Fruit fly (Drosophila melanogaster) whole organism, prepupa: ENCODE results near the gene Syt1.

Experiments used
- Blimp-1 ChIP-seq: fragments of 200-800 bp; sonication (Bioruptor generic); optimal IDR thresholded peaks from 3 replicates; lab custom pipeline; 2017; ENCODE audit warnings: missing biosample characterization, missing genetic modification characterization, mild to moderate bottlenecking, moderate library complexity, missing genetic modification reagents
- CG1621 ChIP-seq: fragments of 200-800 bp; sonication (Bioruptor generic); optimal IDR thresholded peaks from 3 replicates; lab custom pipeline; 2018; ENCODE audit warnings: missing biosample characterization, mild to moderate bottlenecking, missing genetic modification characterization
- CG3032 ChIP-seq: fragments of 200-800 bp; optimal IDR thresholded peaks from 2 replicates; lab custom pipeline; 2019; ENCODE audit warnings: missing biosample characterization, mild to moderate bottlenecking, missing genetic modification characterization, moderate library complexity
- CG6854 ChIP-seq: fragments of 200-800 bp; sonication (Bioruptor generic); optimal IDR thresholded peaks from 2 replicates; lab custom pipeline; 2017; ENCODE audit warnings: missing biosample characterization, mild to moderate bottlenecking, missing genetic modification characterization
- CG8119 ChIP-seq: fragments of 200-800 bp; sonication (Bioruptor generic); IDR thresholded peaks from 3 replicates; pipeline ENCODE4 v1.3.6; 2022; ENCODE audit warnings: missing biosample characterization, missing genetic modification characterization
- CG9139 ChIP-seq: fragments of 200-800 bp; sonication (Bioruptor generic); optimal IDR thresholded peaks from 3 replicates; lab custom pipeline; 2017; ENCODE audit warnings: missing biosample characterization, mild to moderate bottlenecking, missing genetic modification characterization
- Gug ChIP-seq: fragments of 200-800 bp; sonication (Bioruptor generic); IDR thresholded peaks from 2 replicates; pipeline ENCODE4 v1.3.6; 2022; ENCODE audit warnings: missing biosample characterization, missing genetic modification characterization
- Hr39 ChIP-seq: fragments of 200-800 bp; sonication (Bioruptor generic); optimal IDR thresholded peaks from 2 replicates; lab custom pipeline; 2016; ENCODE audit warnings: missing biosample characterization, missing genetic modification characterization
- esn ChIP-seq: fragments of 200-800 bp; sonication (Bioruptor generic); optimal IDR thresholded peaks from 2 replicates; lab custom pipeline; 2016; ENCODE audit warnings: missing biosample characterization, mild to moderate bottlenecking, missing genetic modification characterization, moderate library complexity
- fd85E ChIP-seq: fragments of 200-800 bp; sonication (Bioruptor generic); optimal IDR thresholded peaks from 3 replicates; lab custom pipeline; 2016; ENCODE audit warnings: missing biosample characterization, missing genetic modification characterization

DNA sequence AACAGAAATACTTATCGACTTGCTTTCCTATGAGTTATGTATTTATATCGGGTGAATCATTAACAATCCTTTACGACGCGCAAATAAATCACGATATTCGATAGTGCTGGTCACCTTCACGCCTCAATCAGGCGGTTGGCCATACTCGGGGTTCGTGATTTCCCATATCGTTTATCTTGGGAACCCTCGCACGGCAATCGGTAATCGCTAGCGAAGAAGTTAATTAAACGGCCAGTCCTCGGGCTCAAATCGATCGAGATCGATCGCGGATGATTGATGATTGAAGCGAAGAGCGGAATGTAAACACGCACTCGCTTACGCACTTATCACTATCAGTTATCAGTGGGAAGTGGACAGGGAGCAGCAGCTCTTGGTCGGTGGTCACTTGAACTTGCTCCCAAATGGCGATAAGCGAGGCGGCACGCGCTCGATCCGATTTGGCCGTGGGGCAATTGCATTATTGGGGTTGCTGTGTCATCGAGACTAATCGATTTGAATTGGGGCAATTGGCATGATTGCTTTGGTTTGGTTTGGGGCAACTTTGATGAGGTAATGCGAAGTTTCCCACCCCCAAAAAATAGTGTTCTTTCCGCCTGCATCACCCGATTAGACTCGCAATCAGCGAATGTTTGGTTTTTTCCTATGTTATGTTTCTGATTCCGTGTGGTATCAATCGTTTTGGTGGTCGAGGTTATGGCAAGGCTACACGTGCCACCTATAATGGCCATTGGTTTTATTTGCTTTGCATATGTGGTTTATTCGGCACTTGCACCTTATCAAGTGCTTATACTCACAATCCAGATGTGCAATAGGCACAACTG, 1.4 kb upstream of the Syt1 start:
- TF ChIP-seq esn (GFP tag; lab: Kevin White, UChicago) (no peak), fd85E (GFP tag; lab: Kevin White, UChicago) (no peak), Blimp-1 (GFP tag; lab: Kevin White, UChicago) (no peak), Gug (GFP tag; lab: Robert Waterston, UW) (no peak), CG6854 (GFP tag; lab: Kevin White, UChicago) (no peak), CG8119 (GFP tag; lab: Robert Waterston, UW) (no peak), Hr39 (GFP tag; lab: Kevin White, UChicago) (no peak), CG1621 (tag; lab: Kevin White, UChicago) (no peak), CG9139 (GFP tag; lab: Kevin White, UChicago) (no peak), CG3032 (no peak)
